Worm (Caenorhabditis elegans) whole organism, L4 larva: ENCODE results near the gene C04E6.8.

ENCODE experiments used
- F10B5.3 ChIP-seq: sonication (generic microtip); optimal IDR thresholded peaks from 2 replicates; lab custom pipeline; 2016; ENCODE audit warnings: mild to moderate bottlenecking, missing genetic modification characterization, missing compliant biosample characterization
- F26F4.8 ChIP-seq: fragments of 200-800 bp; sonication (Bioruptor generic); conservative IDR thresholded peaks from 2 replicates; pipeline ENCODE4 v1.3.6; 2022; ENCODE audit warnings: missing genetic modification characterization, missing compliant biosample characterization
- T26A8.4 ChIP-seq: fragments of 200-800 bp; sonication (Bioruptor generic); IDR thresholded peaks from 2 replicates; pipeline ENCODE4 v1.3.6; 2022; ENCODE audit warnings: missing genetic modification characterization, missing compliant biosample characterization
- Y48G9A.11 ChIP-seq: fragments of 200-800 bp; sonication (Bioruptor generic); IDR thresholded peaks from 2 replicates; pipeline ENCODE4 v1.3.6; 2022; ENCODE audit warnings: missing genetic modification reagents, missing genetic modification characterization, missing compliant biosample characterization
- Y75B8A.6 ChIP-seq: fragments of 200-800 bp; sonication (Bioruptor generic); IDR thresholded peaks from 2 replicates; pipeline ENCODE4 v1.3.6; 2022; ENCODE audit warnings: missing genetic modification reagents, missing genetic modification characterization, missing compliant biosample characterization
- ZK337.2 ChIP-seq: fragments of 200-800 bp; sonication (Bioruptor generic); IDR thresholded peaks from 2 replicates; pipeline ENCODE4 v1.3.6; 2022; ENCODE audit warnings: missing genetic modification reagents, missing genetic modification characterization, missing compliant biosample characterization
- attf-4 ChIP-seq: sonication (generic microtip); optimal IDR thresholded peaks from 3 replicates; lab custom pipeline; 2017; ENCODE audit warnings: missing biosample characterization, missing genetic modification characterization
- ceh-20 ChIP-seq: fragments of 200-800 bp; sonication (Bioruptor generic); IDR thresholded peaks from 2 replicates; pipeline ENCODE4 v1.3.6; 2022; ENCODE audit warnings: missing genetic modification reagents, missing genetic modification characterization, missing compliant biosample characterization
- ceh-28 ChIP-seq: fragments of 150-350 bp; optimal IDR thresholded peaks from 2 replicates; lab custom pipeline; 2014; ENCODE audit warnings: missing biosample characterization, missing genetic modification reagents, missing genetic modification characterization
- ceh-44 ChIP-seq: fragments of 200-800 bp; sonication (Bioruptor generic); IDR thresholded peaks from 2 replicates; pipeline ENCODE4 v1.3.6; 2022; ENCODE audit warnings: missing genetic modification reagents, missing genetic modification characterization, missing compliant biosample characterization
- ces-1 ChIP-seq: fragments of 150-350 bp; sonication (generic microtip); optimal IDR thresholded peaks from 4 replicates; lab custom pipeline; 2014; ENCODE audit warnings: missing biosample characterization, missing genetic modification reagents, missing genetic modification characterization
- daf-19 ChIP-seq: fragments of 200-800 bp; sonication (Bioruptor generic); conservative IDR thresholded peaks from 2 replicates; pipeline ENCODE4 v1.3.6; 2022; ENCODE audit warnings: missing genetic modification characterization, missing compliant biosample characterization
- dmd-6 ChIP-seq: fragments of 200-800 bp; sonication (Bioruptor generic); IDR thresholded peaks from 2 replicates; pipeline ENCODE4 v1.3.6; 2022; ENCODE audit warnings: missing genetic modification reagents, missing genetic modification characterization, missing compliant biosample characterization
- dmd-9 ChIP-seq: fragments of 200-800 bp; sonication (Bioruptor generic); IDR thresholded peaks from 2 replicates; pipeline ENCODE4 v1.3.6; 2022; ENCODE audit warnings: missing genetic modification reagents, missing genetic modification characterization, missing compliant biosample characterization
- dpl-1 ChIP-seq: fragments of 150-350 bp; optimal IDR thresholded peaks from 2 replicates; lab custom pipeline; 2014; ENCODE audit warnings: missing biosample characterization, missing genetic modification reagents, missing genetic modification characterization
- duxl-1 ChIP-seq: sonication (generic microtip); optimal IDR thresholded peaks from 2 replicates; lab custom pipeline; 2016; ENCODE audit warnings: mild to moderate bottlenecking, missing genetic modification characterization, moderate library complexity, missing compliant biosample characterization; ENCODE audit not compliant: poor library complexity
- fkh-10 ChIP-seq: fragments of 150-350 bp; optimal IDR thresholded peaks from 2 replicates; lab custom pipeline; 2014; ENCODE audit warnings: missing biosample characterization, missing genetic modification reagents, missing genetic modification characterization
- fos-1 ChIP-seq: fragments of 150-350 bp; optimal IDR thresholded peaks from 2 replicates; lab custom pipeline; 2014; ENCODE audit warnings: missing biosample characterization, missing genetic modification characterization
- gei-8 ChIP-seq: fragments of 200-800 bp; sonication (Bioruptor generic); optimal IDR thresholded peaks from 2 replicates; lab custom pipeline; 2018; ENCODE audit warnings: mild to moderate bottlenecking, missing genetic modification characterization, missing compliant biosample characterization
- hif-1 ChIP-seq, 2 experiments: sonication (generic microtip); optimal IDR thresholded peaks; 2 replicates each; lab custom pipeline; 2016 to 2017; ENCODE audit warnings: missing compliant biosample characterization in 2 of 2, missing genetic modification characterization in 2 of 2, missing genetic modification reagents in 2 of 2, missing genotype in 2 of 2, mild to moderate bottlenecking in 1 of 2
- hlh-11 ChIP-seq: fragments of 200-800 bp; sonication (Bioruptor generic); optimal IDR thresholded peaks from 2 replicates; lab custom pipeline; 2018; ENCODE audit warnings: mild to moderate bottlenecking, missing genetic modification characterization, missing compliant biosample characterization
- hmg-1.1 ChIP-seq: fragments of 200-800 bp; sonication (Bioruptor generic); IDR thresholded peaks from 2 replicates; pipeline ENCODE4 v1.3.6; 2022; ENCODE audit warnings: missing genetic modification reagents, missing genetic modification characterization, missing compliant biosample characterization
- jun-1 ChIP-seq: fragments of 150-350 bp; optimal IDR thresholded peaks from 2 replicates; lab custom pipeline; 2014; ENCODE audit warnings: missing biosample characterization, missing genetic modification reagents, missing genetic modification characterization
- lim-7 ChIP-seq: fragments of 200-800 bp; sonication (Bioruptor generic); IDR thresholded peaks from 2 replicates; pipeline ENCODE4 v1.3.6; 2022; ENCODE audit warnings: missing genetic modification characterization, missing compliant biosample characterization
- lin-1 ChIP-seq: fragments of 200-800 bp; sonication (Bioruptor generic); IDR thresholded peaks from 2 replicates; pipeline ENCODE4 v1.3.6; 2022; ENCODE audit warnings: missing genetic modification reagents, missing genetic modification characterization, missing compliant biosample characterization
- lin-13 ChIP-seq: fragments of 150-350 bp; optimal IDR thresholded peaks from 2 replicates; lab custom pipeline; 2014; ENCODE audit warnings: missing biosample characterization, missing genetic modification reagents, missing genetic modification characterization
- lin-39 ChIP-seq: fragments of 150-350 bp; optimal IDR thresholded peaks from 2 replicates; lab custom pipeline; 2014; ENCODE audit warnings: missing biosample characterization, missing genetic modification reagents, missing genetic modification characterization
- madf-5 ChIP-seq, 2 experiments: fragments of 200-800 bp; sonication (Bioruptor generic); IDR thresholded peaks; 2 replicates each; pipeline ENCODE4 v1.3.6; 2022; ENCODE audit warnings: missing compliant biosample characterization in 2 of 2, missing genetic modification characterization in 2 of 2
- mes-2 ChIP-seq: sonication (generic microtip); optimal IDR thresholded peaks from 2 replicates; lab custom pipeline; 2016; ENCODE audit warnings: missing genotype, mild to moderate bottlenecking, missing genetic modification characterization, missing compliant biosample characterization; ENCODE audit not compliant: poor library complexity, severe bottlenecking
- mxl-2 ChIP-seq: fragments of 200-800 bp; sonication (Bioruptor generic); conservative IDR thresholded peaks from 2 replicates; pipeline ENCODE4 v1.3.6; 2022; ENCODE audit warnings: missing genetic modification reagents, missing genetic modification characterization, missing compliant biosample characterization
- nhr-111 ChIP-seq: fragments of 200-800 bp; sonication (Bioruptor generic); optimal IDR thresholded peaks from 2 replicates; lab custom pipeline; 2018; ENCODE audit warnings: mild to moderate bottlenecking, missing genetic modification characterization, missing compliant biosample characterization
- nhr-25 ChIP-seq: sonication (generic microtip); optimal IDR thresholded peaks from 2 replicates; lab custom pipeline; 2017; ENCODE audit warnings: missing genetic modification characterization, mild to moderate bottlenecking, missing compliant biosample characterization, antibody characterized with exemption, moderate library complexity, borderline replicate concordance; ENCODE audit not compliant: insufficient read depth
- nhr-48 ChIP-seq: sonication (generic microtip); optimal IDR thresholded peaks from 2 replicates; lab custom pipeline; 2016; ENCODE audit warnings: mild to moderate bottlenecking, missing genetic modification characterization, missing compliant biosample characterization
- saeg-2 ChIP-seq: fragments of 200-800 bp; sonication (Bioruptor generic); IDR thresholded peaks from 2 replicates; pipeline ENCODE4 v1.3.6; 2022; ENCODE audit warnings: missing genetic modification reagents, missing genetic modification characterization, missing compliant biosample characterization
- set-16 ChIP-seq: fragments of 200-800 bp; sonication (Bioruptor generic); IDR thresholded peaks from 2 replicates; pipeline ENCODE4 v1.3.6; 2022; ENCODE audit warnings: missing genetic modification reagents, missing genetic modification characterization, missing compliant biosample characterization
- skn-1 ChIP-seq: fragments of 150-350 bp; optimal IDR thresholded peaks from 2 replicates; lab custom pipeline; 2014; ENCODE audit warnings: missing biosample characterization, missing genetic modification characterization
- snpc-4 ChIP-seq: fragments of 150-350 bp; optimal IDR thresholded peaks from 2 replicates; lab custom pipeline; 2014; ENCODE audit warnings: missing biosample characterization, missing genetic modification characterization
- tag-97 ChIP-seq: fragments of 200-800 bp; sonication (Bioruptor generic); IDR thresholded peaks from 2 replicates; pipeline ENCODE4 v1.3.6; 2022; ENCODE audit warnings: missing genetic modification characterization, missing compliant biosample characterization
- tra-1 ChIP-seq: fragments of 200-800 bp; sonication (Bioruptor generic); IDR thresholded peaks from 2 replicates; pipeline ENCODE4 v1.3.6; 2022; ENCODE audit warnings: missing genetic modification reagents, missing genetic modification characterization, missing compliant biosample characterization
- unc-130 ChIP-seq: sonication (generic microtip); optimal IDR thresholded peaks from 2 replicates; lab custom pipeline; 2016; ENCODE audit warnings: missing genetic modification reagents, missing genetic modification characterization, missing compliant biosample characterization
- unc-39 ChIP-seq: sonication (generic microtip); optimal IDR thresholded peaks from 2 replicates; lab custom pipeline; 2017; ENCODE audit warnings: missing biosample characterization, missing genetic modification characterization
- vab-7 ChIP-seq: fragments of 200-800 bp; sonication (Bioruptor generic); IDR thresholded peaks from 2 replicates; pipeline ENCODE4 v1.3.6; 2022; ENCODE audit warnings: missing genetic modification reagents, missing genetic modification characterization, missing compliant biosample characterization
- zag-1 ChIP-seq: fragments of 150-350 bp; optimal IDR thresholded peaks from 2 replicates; lab custom pipeline; 2014; ENCODE audit warnings: missing biosample characterization, missing genetic modification characterization
- zip-2 ChIP-seq: fragments of 150-350 bp; optimal IDR thresholded peaks from 2 replicates; lab custom pipeline; 2014; ENCODE audit warnings: missing biosample characterization, missing genetic modification characterization

Gene C04E6.8

ce11 chrV:5917707-5918106 is 34.1 kb upstream of the C04E6.8 start, which contains the start of gene lrpr-1 (continued):
- TF ChIP-seq lin-13 (GFP tag; lab: Kevin White, UChicago): peak; percentile 12
- TF ChIP-seq saeg-2 (GFP tag; lab: Robert Waterston, UW): no peak
- TF ChIP-seq set-16 (GFP tag; lab: Robert Waterston, UW): no peak
- no peak for TF ChIP-seq hlh-11 (tag; lab: Kevin White, UChicago)
- TF ChIP-seq T26A8.4 (GFP tag; lab: Robert Waterston, UW): no peak
- TF ChIP-seq Y75B8A.6 (GFP tag; lab: Robert Waterston, UW): no peak
- TF ChIP-seq unc-130 (GFP tag; lab: Kevin White, UChicago): peak; percentile 92
- no peak for TF ChIP-seq ces-1 (GFP tag; lab: Kevin White, UChicago)
- no peak for TF ChIP-seq nhr-48
- no peak for TF ChIP-seq skn-1
- TF ChIP-seq nhr-111: no peak
- peak; percentile 91 for TF ChIP-seq dmd-9 (GFP tag; lab: Robert Waterston, UW)
- TF ChIP-seq vab-7: no peak
- no peak for TF ChIP-seq attf-4 (tag; lab: Kevin White, UChicago)
- no peak for TF ChIP-seq lin-39 (tag; lab: Kevin White, UChicago)
- TF ChIP-seq mes-2 (tag; lab: Kevin White, UChicago): peak; percentile 99
- no peak for TF ChIP-seq nhr-25 (tag; lab: Kevin White, UChicago)
- no peak; the same call in 1 of the 2 replicates for TF ChIP-seq tra-1
- no peak for TF ChIP-seq dmd-6 (GFP tag; lab: Robert Waterston, UW)
- no peak for TF ChIP-seq lin-1 (GFP tag; lab: Robert Waterston, UW)
- TF ChIP-seq gei-8 (GFP tag; lab: Kevin White, UChicago): no peak
- no peak for TF ChIP-seq zip-2
- peak; percentile 66 for TF ChIP-seq hmg-1.1
- peak; percentile 99 for TF ChIP-seq dpl-1 (GFP tag; lab: Kevin White, UChicago)
- no peak for TF ChIP-seq fos-1 (tag; lab: Kevin White, UChicago)
- TF ChIP-seq zag-1 (tag; lab: Kevin White, UChicago): no peak
- TF ChIP-seq fkh-10 (GFP tag; lab: Kevin White, UChicago): peak; percentile 3
- TF ChIP-seq hif-1 (tag; optimal IDR thresholded peaks at IDR 0.05; lab: Kevin White, UChicago): peak in 1 of 2 experiments; percentile 92
- TF ChIP-seq jun-1 (tag; lab: Kevin White, UChicago): peak; percentile 30
- peak; percentile 55 for TF ChIP-seq F10B5.3 (tag; lab: Kevin White, UChicago)
- peak; percentile 93 for TF ChIP-seq Y48G9A.11 (GFP tag; lab: Robert Waterston, UW)
- no peak for TF ChIP-seq lim-7 (GFP tag; lab: Robert Waterston, UW)
- no peak for TF ChIP-seq snpc-4 (tag; lab: Kevin White, UChicago)
- TF ChIP-seq duxl-1: peak; percentile 38
- TF ChIP-seq unc-39 (tag; lab: Kevin White, UChicago): no peak
- 0 out of 4 replicates have a peak, but pooled peaks of 1 of the 2 experiments have one; percentile 81 for TF ChIP-seq madf-5 (GFP tag; IDR thresholded peaks at IDR 0.05; lab: Robert Waterston, UW)
- 0 out of 2 replicates have a peak, but pooled peaks have one; percentile 49 for TF ChIP-seq mxl-2
- no peak for TF ChIP-seq daf-19
- TF ChIP-seq ceh-20: peak; percentile 78
- TF ChIP-seq ceh-44 (GFP tag; lab: Robert Waterston, UW): 0 out of 2 replicates have a peak, but pooled peaks have one; percentile 18
- peak; percentile 81; the same call in 1 of the 2 replicates for TF ChIP-seq tag-97
- TF ChIP-seq F26F4.8 (GFP tag; lab: Robert Waterston, UW): no peak
- peak; percentile 97 for TF ChIP-seq ZK337.2
- TF ChIP-seq ceh-28 (tag; lab: Kevin White, UChicago): no peak
